Fruit fly (Drosophila melanogaster) whole organism, embryonic: ENCODE measurements around the gene cher.
A peak's percentile ranks its signal among the peaks of the same experiment; 100 is the strongest.

Experiments used
- Atf6 ChIP-seq: fragments of 200-800 bp; sonication (Bioruptor generic); IDR thresholded peaks from 2 replicates; pipeline ENCODE4 v1.3.6; 2022; ENCODE audit warnings: missing biosample characterization, missing genetic modification characterization
- Awh ChIP-seq: fragments of 200-800 bp; sonication (Bioruptor generic); IDR thresholded peaks from 2 replicates; pipeline ENCODE4, ENCODE4 v1.3.6; 2022; ENCODE audit warnings: missing biosample characterization, missing genetic modification characterization
- BEAF-32 ChIP-seq: fragments of 200-800 bp; sonication (Bioruptor generic); optimal IDR thresholded peaks from 3 replicates; lab custom pipeline; 2017; ENCODE audit warnings: missing biosample characterization, missing genetic modification characterization, mild to moderate bottlenecking, moderate library complexity, missing genetic modification reagents
- CG10147 ChIP-seq: fragments of 200-800 bp; sonication (Bioruptor generic); optimal IDR thresholded peaks from 2 replicates; lab custom pipeline; 2019; ENCODE audit warnings: missing biosample characterization, mild to moderate bottlenecking, missing genetic modification characterization, moderate library complexity
- CG12155 ChIP-seq: fragments of 200-800 bp; sonication (Bioruptor generic); optimal IDR thresholded peaks from 3 replicates; lab custom pipeline; 2016; ENCODE audit warnings: missing biosample characterization, missing genetic modification characterization
- CG13624 ChIP-seq: fragments of 200-800 bp; sonication (Bioruptor generic); optimal IDR thresholded peaks from 2 replicates; lab custom pipeline; 2016; ENCODE audit warnings: missing biosample characterization, missing genetic modification characterization
- CG14860 ChIP-seq: fragments of 200-800 bp; sonication (Bioruptor generic); IDR thresholded peaks from 3 replicates; pipeline ENCODE4 v1.3.6; 2022; ENCODE audit warnings: missing biosample characterization, missing genetic modification characterization; ENCODE audit not compliant: partially characterized antibody
- CG15514 ChIP-seq: fragments of 200-800 bp; sonication (Bioruptor generic); optimal IDR thresholded peaks from 3 replicates; lab custom pipeline; 2017; ENCODE audit warnings: missing biosample characterization, missing genetic modification characterization, mild to moderate bottlenecking, moderate library complexity, missing genetic modification reagents
- CG15601 ChIP-seq: fragments of 200-800 bp; sonication (Bioruptor generic); optimal IDR thresholded peaks from 3 replicates; lab custom pipeline; 2019; ENCODE audit warnings: missing biosample characterization, mild to moderate bottlenecking, missing genetic modification characterization, moderate library complexity
- CG16863 ChIP-seq: fragments of 200-800 bp; sonication (Bioruptor generic); optimal IDR thresholded peaks from 3 replicates; lab custom pipeline; 2016; ENCODE audit warnings: missing biosample characterization, missing genetic modification characterization
- CG17328 ChIP-seq: fragments of 200-800 bp; sonication (Bioruptor generic); IDR thresholded peaks from 2 replicates; pipeline ENCODE4 v1.3.6; 2022; ENCODE audit warnings: missing biosample characterization, missing genetic modification characterization
- CG17359 ChIP-seq: fragments of 200-800 bp; sonication (Bioruptor generic); optimal IDR thresholded peaks from 3 replicates; lab custom pipeline; 2018; ENCODE audit warnings: missing biosample characterization, mild to moderate bottlenecking, missing genetic modification characterization, moderate library complexity
- CG2202 ChIP-seq: fragments of 200-800 bp; sonication (Bioruptor generic); optimal IDR thresholded peaks from 2 replicates; lab custom pipeline; 2018; ENCODE audit warnings: missing biosample characterization, mild to moderate bottlenecking, missing genetic modification characterization
- CG31441 ChIP-seq: fragments of 200-800 bp; sonication (Bioruptor generic); IDR thresholded peaks from 2 replicates; pipeline ENCODE4 v1.3.6; 2022; ENCODE audit warnings: missing biosample characterization, missing genetic modification characterization
- CG4617 ChIP-seq: fragments of 200-800 bp; sonication (Bioruptor generic); optimal IDR thresholded peaks from 3 replicates; lab custom pipeline; 2016; ENCODE audit warnings: missing biosample characterization, missing genetic modification characterization, borderline replicate concordance
- CG4854 ChIP-seq: fragments of 200-800 bp; sonication (Bioruptor generic); optimal IDR thresholded peaks from 2 replicates; lab custom pipeline; 2016; ENCODE audit warnings: missing biosample characterization, missing genetic modification characterization, inconsistent platforms
- CG6254 ChIP-seq: fragments of 200-800 bp; sonication (Bioruptor generic); optimal IDR thresholded peaks from 3 replicates; lab custom pipeline; 2017; ENCODE audit warnings: mild to moderate bottlenecking, missing biosample characterization, missing genetic modification reagents, missing genetic modification characterization
- CG7963 ChIP-seq: fragments of 200-800 bp; sonication (Bioruptor generic); IDR thresholded peaks from 3 replicates; pipeline ENCODE4 v1.3.6; 2022; ENCODE audit warnings: missing biosample characterization, missing genetic modification characterization; ENCODE audit not compliant: partially characterized antibody
- CG8388 ChIP-seq: fragments of 200-800 bp; sonication (Bioruptor generic); optimal IDR thresholded peaks from 2 replicates; lab custom pipeline; 2019; ENCODE audit warnings: missing biosample characterization, mild to moderate bottlenecking, missing genetic modification characterization, moderate library complexity
- Doc2 ChIP-seq: fragments of 200-800 bp; sonication (Bioruptor generic); IDR thresholded peaks from 2 replicates; pipeline ENCODE4 v1.3.6; 2022; ENCODE audit warnings: missing biosample characterization, missing genetic modification characterization
- Dp ChIP-seq: fragments of 200-800 bp; sonication (Bioruptor generic); optimal IDR thresholded peaks from 2 replicates; lab custom pipeline; 2018; ENCODE audit warnings: missing biosample characterization, mild to moderate bottlenecking, missing genetic modification characterization, moderate library complexity
- Dref ChIP-seq: fragments of 200-800 bp; sonication (Bioruptor generic); IDR thresholded peaks from 2 replicates; pipeline ENCODE4 v1.3.6; 2022; ENCODE audit warnings: missing biosample characterization, missing genetic modification characterization
- E2f1 ChIP-seq: fragments of 200-800 bp; sonication (Bioruptor generic); IDR thresholded peaks from 2 replicates; pipeline ENCODE4 v1.3.6; 2022; ENCODE audit warnings: missing biosample characterization, missing genetic modification characterization
- E2f2 ChIP-seq: fragments of 200-800 bp; sonication (Bioruptor generic); IDR thresholded peaks from 2 replicates; pipeline ENCODE4 v1.3.6; 2022; ENCODE audit warnings: missing biosample characterization, missing genetic modification characterization
- Ets97D ChIP-seq: fragments of 200-800 bp; sonication (Bioruptor generic); optimal IDR thresholded peaks from 3 replicates; lab custom pipeline; 2016; ENCODE audit warnings: missing biosample characterization, missing genetic modification characterization
- H15 ChIP-seq: fragments of 200-800 bp; sonication (Bioruptor generic); IDR thresholded peaks from 3 replicates; pipeline ENCODE4 v1.3.6; 2022; ENCODE audit warnings: missing biosample characterization, missing genetic modification characterization
- H2.0 ChIP-seq: fragments of 200-800 bp; sonication (Bioruptor generic); IDR thresholded peaks from 2 replicates; pipeline ENCODE4 v1.3.6; 2022; ENCODE audit warnings: missing biosample characterization, missing genetic modification characterization
- HLH4C ChIP-seq: fragments of 200-800 bp; sonication (Bioruptor generic); IDR thresholded peaks from 3 replicates; pipeline ENCODE4 v1.3.6; 2022; ENCODE audit warnings: missing biosample characterization, missing genetic modification characterization; ENCODE audit not compliant: partially characterized antibody
- HLH54F ChIP-seq: fragments of 200-800 bp; sonication (Bioruptor generic); optimal IDR thresholded peaks from 3 replicates; lab custom pipeline; 2016; ENCODE audit warnings: missing biosample characterization, missing genetic modification characterization
- MESR4 ChIP-seq: fragments of 200-800 bp; sonication (Bioruptor generic); optimal IDR thresholded peaks from 2 replicates; lab custom pipeline; 2018; ENCODE audit warnings: missing biosample characterization, mild to moderate bottlenecking, missing genetic modification characterization, moderate library complexity
- NC2α ChIP-seq: fragments of 200-800 bp; sonication (Bioruptor generic); optimal IDR thresholded peaks from 2 replicates; lab custom pipeline; 2016; ENCODE audit warnings: missing biosample characterization, missing genetic modification characterization
- Sox102F ChIP-seq: fragments of 200-800 bp; sonication (Bioruptor generic); optimal IDR thresholded peaks from 2 replicates; lab custom pipeline; 2018; ENCODE audit warnings: missing biosample characterization, mild to moderate bottlenecking, missing genetic modification characterization, moderate library complexity
- Sry-δ ChIP-seq: fragments of 200-800 bp; sonication (Bioruptor generic); optimal IDR thresholded peaks from 2 replicates; lab custom pipeline; 2016; ENCODE audit warnings: missing biosample characterization, missing genetic modification characterization
- amos ChIP-seq: fragments of 200-800 bp; sonication (Bioruptor generic); IDR thresholded peaks from 2 replicates; pipeline ENCODE4 v1.3.6; 2022; ENCODE audit warnings: missing biosample characterization, missing genetic modification characterization; ENCODE audit not compliant: partially characterized antibody
- br ChIP-seq: fragments of >200 bp; optimal IDR thresholded peaks from 2 replicates; lab custom pipeline; 2017
- chinmo ChIP-seq: fragments of 200-800 bp; sonication (Bioruptor generic); IDR thresholded peaks from 4 replicates; pipeline ENCODE4 v1.3.6; 2022; ENCODE audit warnings: missing biosample characterization, missing genetic modification characterization; ENCODE audit not compliant: partially characterized antibody
- cwo ChIP-seq: fragments of 200-800 bp; sonication (Bioruptor generic); optimal IDR thresholded peaks from 3 replicates; lab custom pipeline; 2017; ENCODE audit warnings: missing biosample characterization, missing genetic modification characterization, mild to moderate bottlenecking, moderate library complexity, missing genetic modification reagents
- dm ChIP-seq: fragments of 200-800 bp; sonication (Bioruptor generic); optimal IDR thresholded peaks from 3 replicates; lab custom pipeline; 2016; ENCODE audit warnings: missing biosample characterization, missing genetic modification characterization
- eyg ChIP-seq: fragments of 200-800 bp; sonication (Bioruptor generic); optimal IDR thresholded peaks from 3 replicates; lab custom pipeline; 2016; ENCODE audit warnings: missing biosample characterization, missing genetic modification characterization
- gsb ChIP-seq: fragments of 200-800 bp; sonication (Bioruptor generic); IDR thresholded peaks from 2 replicates; pipeline ENCODE4 v1.3.6; 2022; ENCODE audit warnings: missing biosample characterization, missing genetic modification characterization
- h ChIP-seq: fragments of >200 bp; optimal IDR thresholded peaks from 2 replicates; lab custom pipeline; 2017
- lbe ChIP-seq: fragments of 200-800 bp; sonication (Bioruptor generic); optimal IDR thresholded peaks from 2 replicates; lab custom pipeline; 2016; ENCODE audit warnings: missing biosample characterization, mild to moderate bottlenecking, missing genetic modification characterization
- nerfin-1 ChIP-seq: fragments of 200-800 bp; sonication (Bioruptor generic); optimal IDR thresholded peaks from 3 replicates; lab custom pipeline; 2019; ENCODE audit warnings: missing biosample characterization, mild to moderate bottlenecking, missing genetic modification characterization, moderate library complexity
- nerfin-2 ChIP-seq: fragments of 200-800 bp; sonication (Bioruptor generic); IDR thresholded peaks from 2 replicates; pipeline ENCODE4 v1.3.6; 2022; ENCODE audit warnings: missing biosample characterization, missing genetic modification characterization; ENCODE audit not compliant: partially characterized antibody
- nmo ChIP-seq: fragments of 200-800 bp; sonication (Bioruptor generic); optimal IDR thresholded peaks from 2 replicates; lab custom pipeline; 2018; ENCODE audit warnings: missing biosample characterization, mild to moderate bottlenecking, missing genetic modification characterization, moderate library complexity
- odd ChIP-seq: fragments of 200-800 bp; sonication (Bioruptor generic); optimal IDR thresholded peaks from 2 replicates; lab custom pipeline; 2017; ENCODE audit warnings: missing biosample characterization, mild to moderate bottlenecking, missing genetic modification characterization
- tll ChIP-seq, 2 experiments: fragments of 200-800 bp in 1 of 2; fragments of >200 bp in 1 of 2; sonication (Bioruptor generic) in 1 of 2; optimal IDR thresholded peaks; 2 replicates each; lab custom pipeline; 2017 to 2019; ENCODE audit warnings: missing biosample characterization in 2 of 2, missing genetic modification characterization in 2 of 2, mild to moderate bottlenecking in 1 of 2, moderate library complexity in 1 of 2
- tup ChIP-seq: fragments of 200-800 bp; sonication (Bioruptor generic); optimal IDR thresholded peaks from 2 replicates; lab custom pipeline; 2016; ENCODE audit warnings: missing biosample characterization, mild to moderate bottlenecking, missing genetic modification characterization, moderate library complexity
- zfh2 ChIP-seq: fragments of 200-800 bp; sonication (Bioruptor generic); optimal IDR thresholded peaks from 2 replicates; lab custom pipeline; 2016; ENCODE audit warnings: missing biosample characterization, missing genetic modification characterization

The cher gene

dm6 chr3R:17042838-17043569 lies 82.2 kb downstream of the cher start, which contains the start of the genes bdwf and Patr-1 (continued):
- peak; percentile 29 for TF ChIP-seq Dp (GFP tag; lab: Kevin White, UChicago)
- no peak for TF ChIP-seq CG31441 (GFP tag; lab: Robert Waterston, UW)
- peak; percentile 25 for TF ChIP-seq lbe (GFP tag; lab: Kevin White, UChicago)
- TF ChIP-seq HLH4C (GFP tag; lab: Robert Waterston, UW), result peak; percentile 91
- TF ChIP-seq CG10147 (GFP tag; lab: Kevin White, UChicago), result no peak
- no peak for TF ChIP-seq H15 (GFP tag; lab: Robert Waterston, UW)
- TF ChIP-seq E2f2 (GFP tag; lab: Robert Waterston, UW), result peak; percentile 45
- peak; percentile 9 for TF ChIP-seq nerfin-1 (tag; lab: Kevin White, UChicago)
- peak; percentile 87 for TF ChIP-seq Dref (GFP tag; lab: Robert Waterston, UW)
- TF ChIP-seq BEAF-32, result peak; percentile 95
- TF ChIP-seq tup (GFP tag; lab: Kevin White, UChicago), result no peak
- TF ChIP-seq cwo (GFP tag; lab: Kevin White, UChicago), result no peak
- TF ChIP-seq CG2202 (tag; lab: Kevin White, UChicago), result no peak
- no peak for TF ChIP-seq NC2α
- no peak for TF ChIP-seq br (lab: Kevin White, UChicago)
- TF ChIP-seq odd, result no peak
- TF ChIP-seq tll (GFP tag; optimal IDR thresholded peaks at IDR 0.05; lab: Kevin White, UChicago), result peak in 1 of 2 experiments; percentile 21
- peak; percentile 87 for TF ChIP-seq CG7963 (GFP tag; lab: Robert Waterston, UW)
- no peak for TF ChIP-seq CG16863 (GFP tag; lab: Kevin White, UChicago)
- no peak for TF ChIP-seq CG8388 (GFP tag; lab: Kevin White, UChicago)
- no peak for TF ChIP-seq H2.0 (GFP tag; lab: Robert Waterston, UW)
- no peak for TF ChIP-seq E2f1 (GFP tag; lab: Robert Waterston, UW)
- peak; percentile 95 for TF ChIP-seq chinmo (GFP tag; lab: Robert Waterston, UW)
- no peak for TF ChIP-seq Atf6 (GFP tag; lab: Robert Waterston, UW)
- no peak for TF ChIP-seq CG4854
- TF ChIP-seq h (lab: Kevin White, UChicago), result no peak
- peak; percentile 99 for TF ChIP-seq CG15514 (GFP tag; lab: Kevin White, UChicago)
- no peak for TF ChIP-seq gsb (GFP tag; lab: Robert Waterston, UW)
- TF ChIP-seq nerfin-2 (GFP tag; lab: Robert Waterston, UW), result peak; percentile 84
- TF ChIP-seq zfh2 (GFP tag; lab: Kevin White, UChicago), result peak; percentile 2
- peak; percentile 33 for TF ChIP-seq CG15601 (tag; lab: Kevin White, UChicago)
- 0 out of 2 replicates have a peak, but pooled peaks have one; percentile 16 for TF ChIP-seq CG17328
- no peak for TF ChIP-seq Doc2 (GFP tag; lab: Robert Waterston, UW)
- peak; percentile 51 for TF ChIP-seq Ets97D (GFP tag; lab: Kevin White, UChicago)
- TF ChIP-seq CG12155 (GFP tag; lab: Kevin White, UChicago), result peak; percentile 0
- TF ChIP-seq Sox102F (GFP tag; lab: Kevin White, UChicago), result no peak
- TF ChIP-seq eyg (GFP tag; lab: Kevin White, UChicago), result no peak
- peak; percentile 53 for TF ChIP-seq HLH54F
- peak; percentile 85 for TF ChIP-seq Sry-δ
- TF ChIP-seq CG13624 (GFP tag; lab: Kevin White, UChicago), result no peak
- TF ChIP-seq Awh (GFP tag; lab: Robert Waterston, UW), result no peak
- no peak for TF ChIP-seq CG6254 (GFP tag; lab: Kevin White, UChicago)
- peak; percentile 62 for TF ChIP-seq MESR4 (GFP tag; lab: Kevin White, UChicago)
- TF ChIP-seq CG14860 (GFP tag; lab: Robert Waterston, UW), result peak; percentile 88
- TF ChIP-seq CG17359 (tag; lab: Kevin White, UChicago), result no peak
- no peak for TF ChIP-seq CG4617 (GFP tag; lab: Kevin White, UChicago)
- peak; percentile 69 for TF ChIP-seq nmo
- peak; percentile 95 for TF ChIP-seq amos (GFP tag; lab: Robert Waterston, UW)
- TF ChIP-seq dm, result no peak
